Worm (Caenorhabditis elegans) whole organism, L4/young adult: ENCODE measurements around the gene C14A11.2.

Experiments
- W03F9.2 ChIP-seq: fragments of 150-350 bp; optimal IDR thresholded peaks from 2 replicates; lab custom pipeline; 2014; ENCODE audit warnings: missing biosample characterization, missing genetic modification characterization
- dao-5 ChIP-seq: sonication (generic microtip); optimal IDR thresholded peaks from 2 replicates; lab custom pipeline; 2016; ENCODE audit warnings: missing genotype, missing genetic modification characterization, moderate library complexity, missing compliant biosample characterization

DNA sequence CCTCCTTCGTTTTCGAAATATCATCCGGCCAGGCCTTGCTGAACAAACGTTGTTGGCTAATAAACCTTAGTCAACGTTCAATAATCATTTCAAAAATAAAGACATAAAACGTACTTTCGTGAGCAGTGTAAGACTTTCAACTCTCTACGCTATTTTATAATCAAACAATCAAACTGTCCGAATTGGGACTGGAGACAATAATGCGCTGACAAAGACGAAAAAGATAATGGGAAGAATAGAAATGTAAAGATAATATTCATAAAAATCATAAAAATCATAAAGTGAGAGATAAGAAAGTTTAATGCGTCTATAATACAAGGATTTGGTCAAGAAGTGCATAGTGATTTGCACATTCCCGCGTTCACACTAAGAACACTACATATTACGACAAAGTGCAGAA, 38.8 kb downstream of the C14A11.2 start:
- TF ChIP-seq W03F9.2 (tag; lab: Kevin White, UChicago) = no peak
- no peak for TF ChIP-seq dao-5
